Worm (Caenorhabditis elegans): ENCODE data around the gene Y41C4A.9.

- TF ChIP-seq nhr-237 (tag; optimal IDR thresholded peaks at IDR 0.05) (no peak), ces-1 (GFP tag; optimal IDR thresholded peaks at IDR 0.05) (no peak), aly-2 (tag; optimal IDR thresholded peaks at IDR 0.05) (no peak), tbx-2 (tag; optimal IDR thresholded peaks at IDR 0.05) (no peak), ama-1 (optimal IDR thresholded peaks at IDR 0.05) (no peak), nhr-19 (GFP tag; conservative IDR thresholded peaks at IDR 0.05) (no peak), sptf-1 (tag; optimal IDR thresholded peaks at IDR 0.05) (no peak), mab-9 (GFP tag; IDR thresholded peaks at IDR 0.05) (no peak), nhr-12 (tag; optimal IDR thresholded peaks at IDR 0.05) (no peak), lin-13 (GFP tag; optimal IDR thresholded peaks at IDR 0.05) (no peak), nhr-11 (tag; optimal IDR thresholded peaks at IDR 0.05) (no peak), nhr-76 (tag; optimal IDR thresholded peaks at IDR 0.05) (no peak), skn-1 (tag; optimal IDR thresholded peaks at IDR 0.05) (no peak)
Measured at ce11 chrIII:11698569-11698968, 19.9 kb downstream of the Y41C4A.9 start, which contains the start of gene Y41C4A.7.
